Fruit fly (Drosophila melanogaster): Measurements from ENCODE around the gene CG14269.

DNA sequence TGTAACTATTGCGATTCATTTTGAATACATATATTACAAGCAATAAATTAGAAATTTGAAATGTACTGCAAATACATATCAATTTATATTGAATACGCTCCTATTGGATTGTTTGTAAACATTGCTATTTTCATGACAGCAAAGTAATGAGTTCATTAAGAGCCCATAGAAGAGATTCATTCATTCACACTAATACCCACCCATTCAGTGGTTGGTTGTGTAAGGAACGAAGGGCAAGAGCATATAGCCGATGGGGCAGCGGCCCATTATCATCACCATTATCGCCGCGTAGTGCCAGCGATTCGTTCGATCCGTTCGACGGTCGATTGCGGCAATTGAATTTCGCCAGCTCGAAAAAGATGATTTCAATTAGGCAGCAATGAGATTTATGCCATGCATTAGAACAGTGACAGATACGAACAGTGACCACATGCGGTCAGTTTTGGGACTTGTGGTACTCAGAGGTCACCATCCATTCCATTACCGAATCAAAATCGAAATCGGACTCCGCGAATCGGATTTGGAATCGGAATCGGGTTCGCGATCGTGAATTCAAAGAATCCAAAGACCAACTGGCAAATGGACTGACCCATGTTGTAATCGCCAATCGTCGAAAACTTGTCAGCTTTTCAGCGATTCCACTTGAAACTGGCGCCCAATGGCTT is 7.1 kb upstream of the CG14269 start:
- no peak for TF ChIP-seq CG8478 (optimal IDR thresholded peaks at IDR 0.05)
- TF ChIP-seq CTCF (optimal IDR thresholded peaks at IDR 0.05) = no peak

All from S2 (cell line).